Worm (Caenorhabditis elegans) whole organism, early embryonic: ENCODE measurements around the gene nspd-4.
"Not testable (repeated sequence)": the region's sequence is repeated elsewhere in the genome, so short reads cannot be mapped to it uniquely, and the experiment has no call there.

Source experiments
- B0310.2 ChIP-seq: sonication (generic microtip); optimal IDR thresholded peaks from 2 replicates; lab custom pipeline; 2016; ENCODE audit warnings: mild to moderate bottlenecking, missing genetic modification characterization, missing compliant biosample characterization
- aly-1 ChIP-seq: sonication (generic microtip); optimal IDR thresholded peaks from 2 replicates; lab custom pipeline; 2016; ENCODE audit warnings: missing genetic modification characterization, missing compliant biosample characterization
- ama-1 ChIP-seq: fragments of 150-350 bp; optimal IDR thresholded peaks from 2 replicates; lab custom pipeline; 2014
- ceh-13 ChIP-seq: fragments of 200-800 bp; sonication (Bioruptor generic); optimal IDR thresholded peaks from 2 replicates; lab custom pipeline; 2018; ENCODE audit warnings: mild to moderate bottlenecking, missing genetic modification characterization, missing compliant biosample characterization
- ceh-36 ChIP-seq: sonication (generic microtip); optimal IDR thresholded peaks from 2 replicates; lab custom pipeline; 2016; ENCODE audit warnings: missing genetic modification characterization, inconsistent platforms, missing compliant biosample characterization
- pes-1 ChIP-seq: fragments of 200-800 bp; sonication (Bioruptor generic); IDR thresholded peaks from 2 replicates; pipeline ENCODE4 v1.3.6; 2022; ENCODE audit warnings: missing genetic modification reagents, missing genetic modification characterization, missing compliant biosample characterization
- sea-1 ChIP-seq: fragments of 200-800 bp; sonication (Bioruptor generic); conservative IDR thresholded peaks from 2 replicates; pipeline ENCODE4 v1.3.6; 2022; ENCODE audit warnings: missing genetic modification characterization, missing compliant biosample characterization
- tbx-11 ChIP-seq: fragments of 200-800 bp; sonication (Bioruptor generic); IDR thresholded peaks from 2 replicates; pipeline ENCODE4 v1.3.6; 2022; ENCODE audit warnings: missing genetic modification characterization, missing compliant biosample characterization
- tbx-37 ChIP-seq: fragments of 200-800 bp; sonication (Bioruptor generic); conservative IDR thresholded peaks from 2 replicates; pipeline ENCODE4 v1.3.6; 2022; ENCODE audit warnings: missing genetic modification reagents, missing genetic modification characterization, missing compliant biosample characterization
- tra-4 ChIP-seq: sonication (generic microtip); optimal IDR thresholded peaks from 2 replicates; lab custom pipeline; 2017; ENCODE audit warnings: missing genetic modification characterization, missing compliant biosample characterization

ce11 chrII:4860260-4860659 is 17.9 kb downstream of the nspd-4 start, which contains the start of the genes nspd-5 and F11G11.4:
- not testable (repeated sequence) for TF ChIP-seq ceh-13 (GFP tag; lab: Kevin White, UChicago); ceh-36 (tag; lab: Kevin White, UChicago); tbx-11 (GFP tag; lab: Robert Waterston, UW); pes-1; tra-4 (tag; lab: Kevin White, UChicago); tbx-37 (GFP tag; lab: Robert Waterston, UW); B0310.2 (tag; lab: Kevin White, UChicago); ama-1; aly-1 (tag; lab: Kevin White, UChicago); sea-1 (GFP tag; lab: Robert Waterston, UW)
